Fruit fly (Drosophila melanogaster) whole organism, embryonic: ENCODE data around the gene pyd.

Experiments
- Asciz ChIP-seq: fragments of 200-800 bp; sonication (Bioruptor generic); optimal IDR thresholded peaks from 2 replicates; lab custom pipeline; 2017; ENCODE audit warnings: missing biosample characterization, mild to moderate bottlenecking, missing genetic modification characterization, missing genetic modification reagents
- CG11093 ChIP-seq: fragments of 200-800 bp; sonication (Bioruptor generic); IDR thresholded peaks from 3 replicates; pipeline ENCODE4 v1.3.6; 2022; ENCODE audit warnings: missing biosample characterization, missing genetic modification characterization
- CG11695 ChIP-seq: fragments of 200-800 bp; sonication (Bioruptor generic); IDR thresholded peaks from 3 replicates; pipeline ENCODE4 v1.3.6; 2022; ENCODE audit warnings: missing biosample characterization, missing genetic modification characterization
- CG13123 ChIP-seq: fragments of 200-800 bp; sonication (Bioruptor generic); optimal IDR thresholded peaks from 2 replicates; lab custom pipeline; 2016; ENCODE audit warnings: missing biosample characterization, missing genetic modification characterization
- CG14014 ChIP-seq: fragments of 200-800 bp; sonication (Bioruptor generic); IDR thresholded peaks from 2 replicates; pipeline ENCODE4 v1.3.6; 2022; ENCODE audit warnings: missing biosample characterization, missing genetic modification characterization
- CG14710 ChIP-seq: fragments of 200-800 bp; sonication (Bioruptor generic); optimal IDR thresholded peaks from 3 replicates; lab custom pipeline; 2019; ENCODE audit warnings: missing biosample characterization, mild to moderate bottlenecking, missing genetic modification characterization, moderate library complexity
- CG15601 ChIP-seq: fragments of 200-800 bp; sonication (Bioruptor generic); optimal IDR thresholded peaks from 3 replicates; lab custom pipeline; 2019; ENCODE audit warnings: missing biosample characterization, mild to moderate bottlenecking, missing genetic modification characterization, moderate library complexity
- CG17328 ChIP-seq: fragments of 200-800 bp; sonication (Bioruptor generic); IDR thresholded peaks from 2 replicates; pipeline ENCODE4 v1.3.6; 2022; ENCODE audit warnings: missing biosample characterization, missing genetic modification characterization
- CG17359 ChIP-seq: fragments of 200-800 bp; sonication (Bioruptor generic); optimal IDR thresholded peaks from 3 replicates; lab custom pipeline; 2018; ENCODE audit warnings: missing biosample characterization, mild to moderate bottlenecking, missing genetic modification characterization, moderate library complexity
- CG17361 ChIP-seq: fragments of 200-800 bp; sonication (Bioruptor generic); IDR thresholded peaks from 3 replicates; pipeline ENCODE4 v1.3.6; 2022; ENCODE audit warnings: missing biosample characterization, missing genetic modification characterization
- CG2678 ChIP-seq: fragments of 200-800 bp; sonication (Bioruptor generic); optimal IDR thresholded peaks from 3 replicates; lab custom pipeline; 2019; ENCODE audit warnings: missing biosample characterization, mild to moderate bottlenecking, missing genetic modification characterization, moderate library complexity
- CG31441 ChIP-seq: fragments of 200-800 bp; sonication (Bioruptor generic); IDR thresholded peaks from 2 replicates; pipeline ENCODE4 v1.3.6; 2022; ENCODE audit warnings: missing biosample characterization, missing genetic modification characterization
- CG32772 ChIP-seq: fragments of 200-800 bp; sonication (Bioruptor generic); IDR thresholded peaks from 2 replicates; pipeline ENCODE4 v1.3.6; 2022; ENCODE audit warnings: missing biosample characterization, missing genetic modification characterization
- CG3281 ChIP-seq: fragments of 200-800 bp; sonication (Bioruptor generic); optimal IDR thresholded peaks from 3 replicates; lab custom pipeline; 2017; ENCODE audit warnings: missing biosample characterization, mild to moderate bottlenecking, missing genetic modification characterization
- CG4360 ChIP-seq: fragments of 200-800 bp; sonication (Bioruptor generic); IDR thresholded peaks from 2 replicates; pipeline ENCODE4 v1.3.6; 2022; ENCODE audit warnings: missing biosample characterization, missing genetic modification characterization
- CG4404 ChIP-seq: fragments of 200-800 bp; sonication (Bioruptor generic); IDR thresholded peaks from 2 replicates; pipeline ENCODE4 v1.3.6; 2022; ENCODE audit warnings: missing biosample characterization, missing genetic modification characterization
- CG4424 ChIP-seq: fragments of 200-800 bp; sonication (Bioruptor generic); optimal IDR thresholded peaks from 3 replicates; lab custom pipeline; 2016; ENCODE audit warnings: missing biosample characterization, missing genetic modification characterization
- CG4707 ChIP-seq: fragments of 200-800 bp; sonication (Bioruptor generic); optimal IDR thresholded peaks from 2 replicates; lab custom pipeline; 2018; ENCODE audit warnings: missing biosample characterization, mild to moderate bottlenecking, missing genetic modification characterization, moderate library complexity
- CG6689 ChIP-seq: fragments of 200-800 bp; sonication (Bioruptor generic); IDR thresholded peaks from 2 replicates; pipeline ENCODE4 v1.3.6; 2022; ENCODE audit warnings: missing biosample characterization, missing genetic modification characterization
- CG7786 ChIP-seq: fragments of 200-800 bp; sonication (Bioruptor generic); optimal IDR thresholded peaks from 2 replicates; lab custom pipeline; 2016; ENCODE audit warnings: missing biosample characterization, missing genetic modification characterization
- CG9817 ChIP-seq: fragments of 200-800 bp; sonication (Bioruptor generic); optimal IDR thresholded peaks from 2 replicates; lab custom pipeline; 2018; ENCODE audit warnings: missing biosample characterization, mild to moderate bottlenecking, missing genetic modification characterization, moderate library complexity
- D ChIP-seq, 2 experiments: fragments of 200-800 bp in 1 of 2; fragments of >200 bp in 1 of 2; sonication (Bioruptor generic) in 1 of 2; optimal IDR thresholded peaks; 2 replicates in 1 of 2; 3 replicates in 1 of 2; lab custom pipeline; 2017; ENCODE audit warnings: mild to moderate bottlenecking in 1 of 2, missing biosample characterization in 1 of 2, missing genetic modification characterization in 1 of 2, missing genetic modification reagents in 1 of 2
- D19A ChIP-seq: fragments of 200-800 bp; optimal IDR thresholded peaks from 3 replicates; lab custom pipeline; 2019; ENCODE audit warnings: missing biosample characterization, mild to moderate bottlenecking, missing genetic modification characterization, moderate library complexity
- E2f1 ChIP-seq: fragments of 200-800 bp; sonication (Bioruptor generic); IDR thresholded peaks from 2 replicates; pipeline ENCODE4 v1.3.6; 2022; ENCODE audit warnings: missing biosample characterization, missing genetic modification characterization
- E2f2 ChIP-seq: fragments of 200-800 bp; sonication (Bioruptor generic); IDR thresholded peaks from 2 replicates; pipeline ENCODE4 v1.3.6; 2022; ENCODE audit warnings: missing biosample characterization, missing genetic modification characterization
- HHEX ChIP-seq: fragments of 200-800 bp; sonication (Bioruptor generic); optimal IDR thresholded peaks from 3 replicates; lab custom pipeline; 2017; ENCODE audit warnings: missing biosample characterization, mild to moderate bottlenecking, missing genetic modification characterization, missing genetic modification reagents
- HLH3B ChIP-seq: fragments of 200-800 bp; sonication (Bioruptor generic); IDR thresholded peaks from 2 replicates; pipeline ENCODE4 v1.3.6; 2022; ENCODE audit warnings: missing biosample characterization, missing genetic modification characterization
- Hr51 ChIP-seq, 2 experiments: fragments of 200-800 bp; sonication (Bioruptor generic); optimal IDR thresholded peaks; 2 replicates in 1 of 2; 3 replicates in 1 of 2; lab custom pipeline; 2016 to 2018; ENCODE audit warnings: missing biosample characterization in 2 of 2, missing genetic modification characterization in 2 of 2, mild to moderate bottlenecking in 1 of 2, moderate library complexity in 1 of 2
- Oli ChIP-seq: fragments of 200-800 bp; sonication (Bioruptor generic); optimal IDR thresholded peaks from 2 replicates; lab custom pipeline; 2018; ENCODE audit warnings: missing biosample characterization, mild to moderate bottlenecking, missing genetic modification characterization, moderate library complexity
- Scr ChIP-seq: fragments of 200-800 bp; sonication (Bioruptor generic); IDR thresholded peaks from 2 replicates; pipeline ENCODE4 v1.3.6; 2022; ENCODE audit warnings: missing biosample characterization, missing genetic modification characterization; ENCODE audit not compliant: partially characterized antibody
- Trl ChIP-seq, 3 experiments: fragments of >200 bp in 2 of 3; fragments of 200-800 bp in 1 of 3; sonication (Bioruptor generic) in 1 of 3; optimal IDR thresholded peaks; 2 replicates in 1 of 3; 3 replicates in 2 of 3; lab custom pipeline; 2016 to 2017; ENCODE audit warnings: missing biosample characterization in 1 of 3, missing genetic modification characterization in 1 of 3
- Xbp1 ChIP-seq: fragments of 200-800 bp; sonication (Bioruptor generic); optimal IDR thresholded peaks from 3 replicates; lab custom pipeline; 2016; ENCODE audit warnings: missing biosample characterization, mild to moderate bottlenecking, missing genetic modification characterization
- bcd ChIP-seq: fragments of 200-800 bp; sonication (Bioruptor generic); optimal IDR thresholded peaks from 2 replicates; lab custom pipeline; 2017; ENCODE audit warnings: missing biosample characterization, mild to moderate bottlenecking, missing genetic modification characterization
- ci ChIP-seq: fragments of 200-800 bp; sonication (Bioruptor generic); IDR thresholded peaks from 3 replicates; pipeline ENCODE4 v1.3.6; 2022; ENCODE audit warnings: missing biosample characterization, missing genetic modification characterization
- dpn ChIP-seq, 2 experiments: fragments of 200-800 bp; sonication (Bioruptor generic); optimal IDR thresholded peaks; 3 replicates each; lab custom pipeline; 2016; ENCODE audit warnings: missing biosample characterization in 2 of 2, missing genetic modification characterization in 2 of 2
- ewg ChIP-seq: fragments of 200-800 bp; sonication (Bioruptor generic); optimal IDR thresholded peaks from 3 replicates; lab custom pipeline; 2017; ENCODE audit warnings: mild to moderate bottlenecking, missing biosample characterization, missing genetic modification reagents, missing genetic modification characterization
- fd96Cb ChIP-seq: fragments of 200-800 bp; sonication (Bioruptor generic); optimal IDR thresholded peaks from 2 replicates; lab custom pipeline; 2018; ENCODE audit warnings: missing biosample characterization, mild to moderate bottlenecking, missing genetic modification characterization, moderate library complexity
- gce ChIP-seq: fragments of 200-800 bp; sonication (Bioruptor generic); IDR thresholded peaks from 3 replicates; pipeline ENCODE4 v1.3.6; 2022; ENCODE audit warnings: missing biosample characterization, missing genetic modification characterization
- hkb ChIP-seq, 2 experiments: fragments of 200-800 bp in 1 of 2; fragments of >200 bp in 1 of 2; sonication (Bioruptor generic) in 1 of 2; IDR thresholded peaks in 1 of 2; optimal IDR thresholded peaks in 1 of 2; 2 replicates each; pipeline versions ENCODE4 v1.3.6 to Lab custom; 2017 to 2022; ENCODE audit warnings: missing biosample characterization in 1 of 2, missing genetic modification characterization in 1 of 2
- ind ChIP-seq: fragments of 200-800 bp; sonication (Bioruptor generic); optimal IDR thresholded peaks from 3 replicates; lab custom pipeline; 2016; ENCODE audit warnings: missing biosample characterization, missing genetic modification characterization
- jigr1 ChIP-seq: fragments of 200-800 bp; sonication (Bioruptor generic); IDR thresholded peaks from 3 replicates; pipeline ENCODE4 v1.3.6; 2022; ENCODE audit warnings: missing biosample characterization, missing genetic modification characterization
- lola ChIP-seq, 3 experiments: fragments of >200 bp in 2 of 3; fragments of 200-800 bp in 1 of 3; sonication (Bioruptor generic) in 1 of 3; optimal IDR thresholded peaks; 2 replicates each; lab custom pipeline; 2017 to 2019; ENCODE audit warnings: missing biosample characterization in 3 of 3, missing genetic modification characterization in 3 of 3, mild to moderate bottlenecking in 1 of 3, moderate library complexity in 1 of 3
- maf-S ChIP-seq: fragments of 200-800 bp; sonication (Bioruptor generic); optimal IDR thresholded peaks from 2 replicates; lab custom pipeline; 2016; ENCODE audit warnings: missing biosample characterization, missing genetic modification characterization
- nerfin-1 ChIP-seq: fragments of 200-800 bp; sonication (Bioruptor generic); optimal IDR thresholded peaks from 3 replicates; lab custom pipeline; 2019; ENCODE audit warnings: missing biosample characterization, mild to moderate bottlenecking, missing genetic modification characterization, moderate library complexity
- sens-2 ChIP-seq: fragments of 200-800 bp; sonication (Bioruptor generic); IDR thresholded peaks from 2 replicates; pipeline ENCODE4 v1.3.6; 2022; ENCODE audit warnings: missing biosample characterization, missing genetic modification characterization
- slbo ChIP-seq: fragments of 200-800 bp; sonication (Bioruptor generic); IDR thresholded peaks from 2 replicates; pipeline ENCODE4 v1.3.6; 2022; ENCODE audit warnings: missing biosample characterization, missing genetic modification characterization
- stc ChIP-seq: fragments of 200-800 bp; sonication (Bioruptor generic); IDR thresholded peaks from 2 replicates; pipeline ENCODE4 v1.3.6; 2022; ENCODE audit warnings: missing biosample characterization, missing genetic modification characterization
- tna ChIP-seq: fragments of 200-800 bp; sonication (Bioruptor generic); IDR thresholded peaks from 2 replicates; pipeline ENCODE4 v1.3.6; 2022; ENCODE audit warnings: missing biosample characterization, missing genetic modification characterization; ENCODE audit not compliant: partially characterized antibody

pyd gene

DNA sequence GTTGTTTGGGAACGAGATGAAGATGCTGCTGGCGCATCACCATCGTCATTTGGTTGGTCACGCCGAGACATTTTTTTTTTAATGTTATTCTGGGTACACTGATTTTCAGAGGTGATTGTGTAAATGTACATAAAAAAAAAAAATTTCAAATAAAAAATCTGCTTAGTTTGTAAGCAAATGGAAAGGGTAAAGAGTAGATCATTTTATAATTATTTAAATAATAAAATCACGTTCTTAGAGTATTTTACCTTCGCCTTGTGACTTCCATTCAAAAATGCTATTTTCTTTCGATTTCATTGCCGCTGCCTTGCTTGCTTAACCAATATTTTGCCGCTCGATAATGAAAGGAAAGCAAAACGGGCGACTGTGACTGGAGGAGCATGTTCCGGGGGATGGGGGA lies 47.1 kb upstream of the pyd start (continued):
- TF ChIP-seq bcd (GFP tag; lab: Kevin White, UChicago), result peak; percentile 12
- peak; percentile 71 for TF ChIP-seq HLH3B (GFP tag; lab: Robert Waterston, UW)
- no peak for TF ChIP-seq sens-2 (GFP tag; lab: Robert Waterston, UW)
- peak; percentile 8 for TF ChIP-seq CG13123 (GFP tag; lab: Kevin White, UChicago)
- TF ChIP-seq lola (GFP tag; optimal IDR thresholded peaks at IDR 0.05; lab: Kevin White, UChicago), result peak in 1 of 3 experiments; percentile 12
- no peak for TF ChIP-seq CG3281 (GFP tag; lab: Kevin White, UChicago)
- TF ChIP-seq Hr51 (GFP tag; optimal IDR thresholded peaks at IDR 0.05; lab: Kevin White, UChicago), result peak in 1 of 2 experiments; percentile 44
- TF ChIP-seq D19A (tag; lab: Kevin White, UChicago), result peak; percentile 82
- 0 out of 3 replicates have a peak, but pooled peaks have one; percentile 28 for TF ChIP-seq CG11695 (GFP tag; lab: Robert Waterston, UW)
- peak; percentile 37 for TF ChIP-seq Oli (tag; lab: Kevin White, UChicago)
- TF ChIP-seq Asciz (GFP tag; lab: Kevin White, UChicago), result peak; percentile 21
- TF ChIP-seq CG31441 (GFP tag; lab: Robert Waterston, UW), result 0 out of 2 replicates have a peak, but pooled peaks have one; percentile 39
- peak; percentile 6 for TF ChIP-seq nerfin-1 (tag; lab: Kevin White, UChicago)
- peak; percentile 58 for TF ChIP-seq fd96Cb (tag; lab: Kevin White, UChicago)
- TF ChIP-seq CG11093, result 0 out of 3 replicates have a peak, but pooled peaks have one; percentile 50
- TF ChIP-seq stc (GFP tag; lab: Robert Waterston, UW), result peak; percentile 65; the same call in 1 of the 2 replicates
- TF ChIP-seq CG6689 (GFP tag; lab: Robert Waterston, UW), result peak; percentile 25; the same call in 1 of the 2 replicates
- peak; percentile 16; the same call in 1 of the 2 replicates for TF ChIP-seq CG32772 (GFP tag; lab: Robert Waterston, UW)
- TF ChIP-seq CG4404 (GFP tag; lab: Robert Waterston, UW), result no peak
- TF ChIP-seq Xbp1 (GFP tag; lab: Kevin White, UChicago), result peak; percentile 20
- TF ChIP-seq CG4707 (GFP tag; lab: Kevin White, UChicago), result peak; percentile 8
- TF ChIP-seq D (optimal IDR thresholded peaks at IDR 0.05; lab: Kevin White, UChicago), result no peak
- TF ChIP-seq D (GFP tag; optimal IDR thresholded peaks at IDR 0.05; lab: Kevin White, UChicago), result peak; percentile 50
- TF ChIP-seq CG4424 (GFP tag; lab: Kevin White, UChicago), result peak; percentile 22
- 0 out of 2 replicates have a peak, but pooled peaks have one; percentile 10 for TF ChIP-seq E2f2 (GFP tag; lab: Robert Waterston, UW)
- peak; percentile 16 for TF ChIP-seq HHEX (GFP tag; lab: Kevin White, UChicago)
- no peak for TF ChIP-seq ind (GFP tag; lab: Kevin White, UChicago)
- TF ChIP-seq CG4360 (GFP tag; lab: Robert Waterston, UW), result no peak
- TF ChIP-seq slbo (GFP tag; lab: Robert Waterston, UW), result no peak
- TF ChIP-seq CG17361 (GFP tag; lab: Robert Waterston, UW), result peak; percentile 57; the same call in 2 of the 3 replicates
- TF ChIP-seq gce (GFP tag; lab: Robert Waterston, UW), result peak; percentile 62; the same call in 1 of the 3 replicates
- no peak for TF ChIP-seq jigr1 (GFP tag; lab: Robert Waterston, UW)
- no peak for TF ChIP-seq tna (GFP tag; lab: Robert Waterston, UW)
- no peak for TF ChIP-seq Trl (optimal IDR thresholded peaks at IDR 0.05; lab: Kevin White, UChicago)
- no peak for TF ChIP-seq Trl (GFP tag; optimal IDR thresholded peaks at IDR 0.05; lab: Kevin White, UChicago)
- no peak for TF ChIP-seq hkb (optimal IDR thresholded peaks at IDR 0.05; lab: Kevin White, UChicago)
- peak; percentile 57 for TF ChIP-seq hkb (GFP tag; IDR thresholded peaks at IDR 0.05; lab: Robert Waterston, UW)
- peak; percentile 31 for TF ChIP-seq ewg (GFP tag; lab: Kevin White, UChicago)
- peak; percentile 50 for TF ChIP-seq CG15601
- TF ChIP-seq CG2678, result peak; percentile 64
- TF ChIP-seq CG14014, result 0 out of 2 replicates have a peak, but pooled peaks have one; percentile 40
- 0 out of 2 replicates have a peak, but pooled peaks have one; percentile 20 for TF ChIP-seq E2f1
- TF ChIP-seq CG7786 (GFP tag; lab: Kevin White, UChicago), result no peak
- no peak for TF ChIP-seq Scr (GFP tag; lab: Robert Waterston, UW)
- TF ChIP-seq CG17328, result peak; percentile 52; the same call in 1 of the 2 replicates
- peak; percentile 80; the same call in 2 of the 3 replicates for TF ChIP-seq ci (GFP tag; lab: Robert Waterston, UW)
- peak; percentile 65 for TF ChIP-seq CG17359
- no peak for TF ChIP-seq maf-S (GFP tag; lab: Kevin White, UChicago)
- peak; percentile 22 for TF ChIP-seq CG14710 (tag; lab: Kevin White, UChicago)
- peak; percentile 11 for TF ChIP-seq CG9817 (tag; lab: Kevin White, UChicago)
- TF ChIP-seq dpn (GFP tag; optimal IDR thresholded peaks at IDR 0.05; lab: Kevin White, UChicago), result peak in 1 of 2 experiments; percentile 1
